Worm (Caenorhabditis elegans): Measurements from ENCODE around the gene gly-12.

DNA sequence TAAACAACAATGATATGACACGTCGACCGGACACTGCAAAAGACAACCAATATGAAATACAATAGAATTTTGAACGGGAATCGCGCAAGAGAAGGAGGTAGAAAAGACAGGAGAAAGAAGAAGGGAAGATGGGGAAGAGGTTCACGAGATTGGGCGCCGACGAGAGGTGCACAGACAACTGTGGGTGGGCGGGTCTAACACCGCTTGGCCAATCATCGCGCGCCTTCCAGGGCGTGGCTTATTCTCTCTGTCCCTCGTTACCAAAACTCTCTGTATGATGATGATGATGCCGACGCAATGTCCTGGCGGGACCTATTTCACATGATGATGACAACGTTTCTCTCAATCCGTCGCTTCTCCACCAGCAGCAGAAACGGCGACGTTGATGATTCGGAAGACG, 25.1 kb upstream of the gly-12 start:
- TF ChIP-seq flt-1 (GFP tag; IDR thresholded peaks at IDR 0.05) (no peak), med-1 (GFP tag; optimal IDR thresholded peaks at IDR 0.05; ENCODE audit: insufficient read depth) (no peak), klf-2 (GFP tag; conservative IDR thresholded peaks at IDR 0.05) (no peak), ztf-29 (GFP tag; IDR thresholded peaks at IDR 0.05) (no peak), ztf-23 (GFP tag; IDR thresholded peaks at IDR 0.05) (no peak), cog-1 (tag; optimal IDR thresholded peaks at IDR 0.05) (no peak), tab-1 (GFP tag; IDR thresholded peaks at IDR 0.05) (0 out of 2 replicates have a peak, but pooled peaks have one; percentile 40), T22C8.4 (GFP tag; IDR thresholded peaks at IDR 0.05) (no peak), ref-1 (GFP tag; conservative IDR thresholded peaks at IDR 0.05) (no peak)

Measured in whole organism, midembryonic.